Worm (Caenorhabditis elegans): ENCODE data around the gene clec-163.

The clec-163 gene

DNA sequence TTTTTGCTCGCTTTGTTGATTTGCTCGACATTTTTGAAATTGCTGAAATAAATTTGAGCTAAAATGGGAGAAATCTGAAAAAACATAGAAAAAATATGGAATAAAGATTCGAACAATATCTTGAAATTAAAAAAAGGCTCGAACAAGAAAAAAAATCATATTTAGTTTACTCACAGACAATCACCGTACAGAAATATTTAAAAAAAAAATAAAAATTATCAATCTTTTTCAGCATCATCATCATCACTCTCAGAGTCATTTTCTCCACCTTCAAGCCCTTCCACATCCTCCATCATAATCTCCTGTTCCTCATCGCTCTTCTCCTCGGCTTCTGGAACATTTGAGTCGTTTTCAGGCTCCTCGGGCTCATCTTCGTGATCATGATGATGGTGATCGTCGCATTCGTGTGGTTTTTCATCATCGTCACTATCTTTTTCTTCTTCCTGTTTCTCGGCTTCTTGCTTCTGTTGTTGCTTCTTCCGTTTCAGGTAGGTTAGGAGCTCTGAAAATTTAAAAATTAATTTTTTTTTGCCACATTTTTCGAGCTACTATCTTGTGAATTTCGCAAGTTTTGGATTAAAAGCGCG is 38.6 kb upstream of the clec-163 start, which contains the start of gene hpl-2:
Gene hpl-2, minus strand, starts transcription at position 51 of the 587 bp plus-strand sequence.
- TF ChIP-seq zag-1 (tag; optimal IDR thresholded peaks at IDR 0.05) (no peak), ama-1 (optimal IDR thresholded peaks at IDR 0.05) (no peak), R02D3.7 (tag; optimal IDR thresholded peaks at IDR 0.05) (no peak)

ce11 chrIII:10757540-10757939 is 36.6 kb upstream of the clec-163 start, which contains the start of gene rnf-113:
Gene rnf-113 (minus strand): TSS chrIII:10757640.
- TF ChIP-seq egl-5 (tag; optimal IDR thresholded peaks at IDR 0.05): no peak

ce11 chrIII:10758422-10758821 is 35.7 kb upstream of the clec-163 start, which contains the start of gene K01G5.10:
Gene K01G5.10 (minus strand): TSS chrIII:10758522.
- TF ChIP-seq fkh-2 (tag; optimal IDR thresholded peaks at IDR 0.05) (no peak), tbx-2 (tag; optimal IDR thresholded peaks at IDR 0.05) (no peak), ceh-82 (tag; optimal IDR thresholded peaks at IDR 0.05) (no peak), fos-1 (tag; optimal IDR thresholded peaks at IDR 0.05) (no peak), ceh-9 (tag; optimal IDR thresholded peaks at IDR 0.05) (no peak), zag-1 (tag; optimal IDR thresholded peaks at IDR 0.05) (no peak)

DNA sequence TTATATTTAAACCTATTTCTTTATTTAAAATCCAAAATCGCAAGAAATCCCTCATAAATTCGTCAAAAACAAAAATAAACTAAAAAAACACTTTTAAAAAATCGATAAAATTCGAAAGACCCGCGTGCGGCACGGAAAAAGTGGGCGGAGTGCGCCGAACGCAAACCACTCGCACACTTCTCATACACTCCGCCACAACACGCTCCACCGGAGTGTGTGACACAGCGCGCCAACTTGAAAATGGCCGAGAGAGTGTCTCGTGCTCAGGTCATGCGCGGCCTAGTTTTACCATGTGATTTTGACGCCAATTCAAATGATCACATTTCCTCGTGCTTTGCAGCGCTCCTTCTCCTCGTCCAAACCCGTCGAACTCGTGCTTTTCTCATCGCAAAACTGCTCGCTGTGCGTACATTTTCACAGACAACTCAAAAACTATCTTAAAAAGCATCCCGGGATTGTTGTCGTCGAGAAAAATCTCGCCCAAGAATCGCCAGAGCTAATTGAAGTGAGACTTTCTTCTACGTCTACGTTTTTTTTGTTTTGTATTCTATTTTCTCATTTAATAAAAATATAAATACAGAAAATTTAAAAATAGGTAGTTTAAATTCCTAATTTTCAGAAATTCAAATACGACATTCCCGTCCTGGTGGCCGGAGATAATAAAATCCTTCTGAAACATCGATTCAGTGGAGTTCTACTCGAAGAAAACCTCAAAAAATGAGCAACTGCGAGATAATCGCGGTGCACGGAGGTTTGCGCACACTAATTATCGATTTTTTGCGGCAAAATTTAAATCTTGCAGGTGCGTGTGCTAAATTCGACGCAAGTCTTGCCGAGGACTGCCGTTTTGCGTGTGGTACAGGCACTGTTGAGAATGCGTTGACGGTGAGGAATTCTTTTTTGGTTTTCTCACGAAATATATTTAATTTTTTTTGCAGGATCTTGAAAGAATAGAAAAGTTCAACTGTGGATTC is 34.8 kb upstream of the clec-163 start, which contains the start of gene tasp-1:
Gene tasp-1, plus strand, starts transcription at position 258 of the 974 bp plus-strand sequence.
- peak; percentile 99 for TF ChIP-seq fos-1 (tag; optimal IDR thresholded peaks at IDR 0.05)
- TF ChIP-seq ceh-16 (tag; optimal IDR thresholded peaks at IDR 0.05): peak; percentile 77
- TF ChIP-seq lsy-12 (tag; optimal IDR thresholded peaks at IDR 0.05): peak; percentile 100
- TF ChIP-seq R02D3.7 (tag; optimal IDR thresholded peaks at IDR 0.05): peak; percentile 98
- peak; percentile 73 for TF ChIP-seq ZK546.5 (tag; optimal IDR thresholded peaks at IDR 0.05)
- peak; percentile 99 for TF ChIP-seq nfya-1 (tag; optimal IDR thresholded peaks at IDR 0.05; ENCODE audit: insufficient read depth)
- peak; percentile 97 for TF ChIP-seq egl-27 (tag; optimal IDR thresholded peaks at IDR 0.05)
- TF ChIP-seq nhr-77 (tag; optimal IDR thresholded peaks at IDR 0.05): peak; percentile 96
- TF ChIP-seq jun-1 (tag; optimal IDR thresholded peaks at IDR 0.05): peak; percentile 100
- TF ChIP-seq skn-1 (tag; optimal IDR thresholded peaks at IDR 0.05): peak; percentile 98
- peak; percentile 54 for TF ChIP-seq nhr-67 (tag; optimal IDR thresholded peaks at IDR 0.05)
- peak; percentile 100 for TF ChIP-seq fkh-10 (GFP tag; optimal IDR thresholded peaks at IDR 0.05)
- TF ChIP-seq zag-1 (tag; optimal IDR thresholded peaks at IDR 0.05): peak; percentile 90
- TF ChIP-seq nhr-11 (tag; optimal IDR thresholded peaks at IDR 0.05): peak; percentile 100
- peak; percentile 99 for TF ChIP-seq ceh-28 (tag; optimal IDR thresholded peaks at IDR 0.05)
- peak; percentile 100 for TF ChIP-seq pha-4 (tag; optimal IDR thresholded peaks at IDR 0.05)
- TF ChIP-seq snpc-4 (tag; optimal IDR thresholded peaks at IDR 0.05): peak; percentile 97
- peak; percentile 96 for TF ChIP-seq ztf-4 (tag; optimal IDR thresholded peaks at IDR 0.05)
- peak; percentile 97 for TF ChIP-seq tbx-2 (tag; optimal IDR thresholded peaks at IDR 0.05)
- TF ChIP-seq nhr-12 (tag; optimal IDR thresholded peaks at IDR 0.05): no peak
- TF ChIP-seq hmg-11 (tag; optimal IDR thresholded peaks at IDR 0.05): peak; percentile 100
- TF ChIP-seq nhr-28 (tag; optimal IDR thresholded peaks at IDR 0.05): peak; percentile 88
- TF ChIP-seq aly-2 (tag; optimal IDR thresholded peaks at IDR 0.05): peak; percentile 93
- peak; percentile 99 for TF ChIP-seq elt-2 (tag; optimal IDR thresholded peaks at IDR 0.05)
- TF ChIP-seq nhr-237 (tag; optimal IDR thresholded peaks at IDR 0.05): no peak
- TF ChIP-seq ceh-82 (tag; optimal IDR thresholded peaks at IDR 0.05): peak; percentile 99
- peak; percentile 98 for TF ChIP-seq egl-5 (tag; optimal IDR thresholded peaks at IDR 0.05)
- TF ChIP-seq elt-3 (tag; optimal IDR thresholded peaks at IDR 0.05): peak; percentile 97 to 100 (median 97)
- peak; percentile 97 for TF ChIP-seq pqm-1 (tag; optimal IDR thresholded peaks at IDR 0.05)
- peak; percentile 94 for TF ChIP-seq fkh-2 (tag; optimal IDR thresholded peaks at IDR 0.05)
- TF ChIP-seq eor-1 (tag; optimal IDR thresholded peaks at IDR 0.05): peak in 1 of 2 experiments; percentile 50
- TF ChIP-seq daf-12 (tag; optimal IDR thresholded peaks at IDR 0.05): peak; percentile 83
- peak; percentile 99 for TF ChIP-seq nhr-43 (tag; optimal IDR thresholded peaks at IDR 0.05; ENCODE audit: poor library complexity, severe bottlenecking)
- TF ChIP-seq nhr-76 (tag; optimal IDR thresholded peaks at IDR 0.05): peak; percentile 94
- peak; percentile 85 for TF ChIP-seq ama-1 (optimal IDR thresholded peaks at IDR 0.05)
- TF ChIP-seq mdl-1 (tag; optimal IDR thresholded peaks at IDR 0.05): peak; percentile 99
- peak; percentile 100 for TF ChIP-seq nhr-23 (tag; optimal IDR thresholded peaks at IDR 0.05)
- peak; percentile 100 for TF ChIP-seq nhr-25 (tag; optimal IDR thresholded peaks at IDR 0.05)
- TF ChIP-seq mml-1 (tag; optimal IDR thresholded peaks at IDR 0.05): peak; percentile 53
- TF ChIP-seq ceh-9 (tag; optimal IDR thresholded peaks at IDR 0.05): no peak
- peak; percentile 76 for TF ChIP-seq ztf-11 (tag; optimal IDR thresholded peaks at IDR 0.05)
- peak; percentile 100 for TF ChIP-seq unc-62 (GFP tag; optimal IDR thresholded peaks at IDR 0.05)

Data from whole organism, L3 larva.